Worm (Caenorhabditis elegans) whole organism, L4 larva: ENCODE results near the gene srx-13.
A peak's percentile ranks its signal among the peaks of the same experiment; 100 is the strongest.

ENCODE experiments used
- D1046.2 ChIP-seq: fragments of 200-800 bp; sonication (Bioruptor generic); IDR thresholded peaks from 2 replicates; pipeline ENCODE4 v1.3.6; 2022; ENCODE audit warnings: missing genetic modification characterization, missing compliant biosample characterization
- R02D3.7 ChIP-seq: fragments of 150-350 bp; sonication (generic microtip); optimal IDR thresholded peaks from 3 replicates; lab custom pipeline; 2014; ENCODE audit warnings: missing biosample characterization, missing genetic modification characterization
- T20F7.1 ChIP-seq: fragments of 200-800 bp; sonication (Bioruptor generic); optimal IDR thresholded peaks from 2 replicates; lab custom pipeline; 2018; ENCODE audit warnings: mild to moderate bottlenecking, missing genetic modification characterization, missing compliant biosample characterization
- Y48G9A.11 ChIP-seq: fragments of 200-800 bp; sonication (Bioruptor generic); IDR thresholded peaks from 2 replicates; pipeline ENCODE4 v1.3.6; 2022; ENCODE audit warnings: missing genetic modification reagents, missing genetic modification characterization, missing compliant biosample characterization
- Y5F2A.4 ChIP-seq: fragments of 200-800 bp; sonication (Bioruptor generic); optimal IDR thresholded peaks from 2 replicates; lab custom pipeline; 2018; ENCODE audit warnings: mild to moderate bottlenecking, missing genetic modification characterization, missing compliant biosample characterization
- ZK337.2 ChIP-seq: fragments of 200-800 bp; sonication (Bioruptor generic); IDR thresholded peaks from 2 replicates; pipeline ENCODE4 v1.3.6; 2022; ENCODE audit warnings: missing genetic modification reagents, missing genetic modification characterization, missing compliant biosample characterization
- ZK546.5 ChIP-seq, 2 experiments: sonication (generic microtip); optimal IDR thresholded peaks; 2 replicates each; lab custom pipeline; 2017; ENCODE audit warnings: missing biosample characterization in 2 of 2, missing genetic modification characterization in 2 of 2
- aly-2 ChIP-seq: sonication (generic microtip); optimal IDR thresholded peaks from 2 replicates; lab custom pipeline; 2018; ENCODE audit warnings: missing biosample characterization, missing genetic modification characterization
- arid-1 ChIP-seq: fragments of 200-800 bp; sonication (Bioruptor generic); conservative IDR thresholded peaks from 2 replicates; pipeline ENCODE4 v1.3.6; 2022; ENCODE audit warnings: missing genetic modification reagents, missing genetic modification characterization, missing compliant biosample characterization
- attf-4 ChIP-seq: sonication (generic microtip); optimal IDR thresholded peaks from 3 replicates; lab custom pipeline; 2017; ENCODE audit warnings: missing biosample characterization, missing genetic modification characterization
- ceh-28 ChIP-seq: fragments of 150-350 bp; optimal IDR thresholded peaks from 2 replicates; lab custom pipeline; 2014; ENCODE audit warnings: missing biosample characterization, missing genetic modification reagents, missing genetic modification characterization
- ceh-32 ChIP-seq: sonication (generic microtip); optimal IDR thresholded peaks from 2 replicates; lab custom pipeline; 2016; ENCODE audit warnings: mild to moderate bottlenecking, missing genetic modification characterization, missing compliant biosample characterization; ENCODE audit not compliant: poor library complexity
- ceh-44 ChIP-seq: fragments of 200-800 bp; sonication (Bioruptor generic); IDR thresholded peaks from 2 replicates; pipeline ENCODE4 v1.3.6; 2022; ENCODE audit warnings: missing genetic modification reagents, missing genetic modification characterization, missing compliant biosample characterization
- ceh-82 ChIP-seq: sonication (generic microtip); optimal IDR thresholded peaks from 2 replicates; lab custom pipeline; 2017; ENCODE audit warnings: missing biosample characterization, missing genetic modification characterization
- daf-12 ChIP-seq: fragments of 150-350 bp; optimal IDR thresholded peaks from 2 replicates; lab custom pipeline; 2014; ENCODE audit warnings: missing biosample characterization, missing genetic modification reagents, missing genetic modification characterization
- daf-16 ChIP-seq, 3 experiments: sonication (generic microtip); optimal IDR thresholded peaks; 2 replicates each; lab custom pipeline; 2016 to 2017; ENCODE audit warnings: missing genetic modification characterization in 3 of 3, missing genetic modification reagents in 3 of 3, mild to moderate bottlenecking in 2 of 3, missing compliant biosample characterization in 2 of 3, missing biosample characterization in 1 of 3, moderate library complexity in 1 of 3
- daf-8 ChIP-seq: fragments of 200-800 bp; sonication (Bioruptor generic); IDR thresholded peaks from 2 replicates; pipeline ENCODE4 v1.3.6; 2022; ENCODE audit warnings: missing genetic modification characterization, missing compliant biosample characterization
- dmd-6 ChIP-seq: fragments of 200-800 bp; sonication (Bioruptor generic); IDR thresholded peaks from 2 replicates; pipeline ENCODE4 v1.3.6; 2022; ENCODE audit warnings: missing genetic modification reagents, missing genetic modification characterization, missing compliant biosample characterization
- duxl-1 ChIP-seq: sonication (generic microtip); optimal IDR thresholded peaks from 2 replicates; lab custom pipeline; 2016; ENCODE audit warnings: mild to moderate bottlenecking, missing genetic modification characterization, moderate library complexity, missing compliant biosample characterization; ENCODE audit not compliant: poor library complexity
- egl-27 ChIP-seq: sonication (generic microtip); optimal IDR thresholded peaks from 3 replicates; lab custom pipeline; 2017; ENCODE audit warnings: missing biosample characterization, missing genetic modification reagents, missing genetic modification characterization
- fos-1 ChIP-seq: fragments of 150-350 bp; optimal IDR thresholded peaks from 2 replicates; lab custom pipeline; 2014; ENCODE audit warnings: missing biosample characterization, missing genetic modification characterization
- hif-1 ChIP-seq, 2 experiments: sonication (generic microtip); optimal IDR thresholded peaks; 2 replicates each; lab custom pipeline; 2016 to 2017; ENCODE audit warnings: missing compliant biosample characterization in 2 of 2, missing genetic modification characterization in 2 of 2, missing genetic modification reagents in 2 of 2, missing genotype in 2 of 2, mild to moderate bottlenecking in 1 of 2
- hmg-1.1 ChIP-seq: fragments of 200-800 bp; sonication (Bioruptor generic); IDR thresholded peaks from 2 replicates; pipeline ENCODE4 v1.3.6; 2022; ENCODE audit warnings: missing genetic modification reagents, missing genetic modification characterization, missing compliant biosample characterization
- jun-1 ChIP-seq: fragments of 150-350 bp; optimal IDR thresholded peaks from 2 replicates; lab custom pipeline; 2014; ENCODE audit warnings: missing biosample characterization, missing genetic modification reagents, missing genetic modification characterization
- lin-15B ChIP-seq: fragments of 150-350 bp; sonication (generic microtip); optimal IDR thresholded peaks from 3 replicates; lab custom pipeline; 2014; ENCODE audit warnings: missing biosample characterization, missing genetic modification characterization
- lin-29 ChIP-seq: fragments of 200-800 bp; sonication (Bioruptor generic); IDR thresholded peaks from 2 replicates; pipeline ENCODE4 v1.3.6; 2022; ENCODE audit warnings: missing genetic modification reagents, missing genetic modification characterization, missing compliant biosample characterization
- lin-38 ChIP-seq: fragments of 200-800 bp; sonication (Bioruptor generic); IDR thresholded peaks from 2 replicates; pipeline ENCODE4 v1.3.6; 2022; ENCODE audit warnings: missing genetic modification reagents, missing genetic modification characterization, missing compliant biosample characterization
- lin-39 ChIP-seq: fragments of 150-350 bp; optimal IDR thresholded peaks from 2 replicates; lab custom pipeline; 2014; ENCODE audit warnings: missing biosample characterization, missing genetic modification reagents, missing genetic modification characterization
- lir-3 ChIP-seq: sonication (generic microtip); optimal IDR thresholded peaks from 2 replicates; lab custom pipeline; 2016; ENCODE audit warnings: mild to moderate bottlenecking, missing genetic modification characterization, missing compliant biosample characterization
- lsy-2 ChIP-seq, 2 experiments: fragments of 150-350 bp in 1 of 2; sonication (generic microtip) in 1 of 2; optimal IDR thresholded peaks; 2 replicates each; lab custom pipeline; 2014 to 2017; ENCODE audit warnings: missing biosample characterization in 2 of 2, missing genetic modification characterization in 2 of 2
- madf-5 ChIP-seq, 2 experiments: fragments of 200-800 bp; sonication (Bioruptor generic); IDR thresholded peaks; 2 replicates each; pipeline ENCODE4 v1.3.6; 2022; ENCODE audit warnings: missing compliant biosample characterization in 2 of 2, missing genetic modification characterization in 2 of 2
- mdl-1 ChIP-seq, 2 experiments: fragments of 150-350 bp in 1 of 2; sonication (generic microtip) in 1 of 2; optimal IDR thresholded peaks; 2 replicates each; lab custom pipeline; 2014 to 2017; ENCODE audit warnings: missing biosample characterization in 2 of 2, missing genetic modification characterization in 2 of 2
- mep-1 ChIP-seq: fragments of 150-350 bp; sonication (generic microtip); optimal IDR thresholded peaks from 3 replicates; lab custom pipeline; 2014; ENCODE audit warnings: missing biosample characterization, missing genetic modification characterization
- mes-2 ChIP-seq: sonication (generic microtip); optimal IDR thresholded peaks from 2 replicates; lab custom pipeline; 2016; ENCODE audit warnings: missing genotype, mild to moderate bottlenecking, missing genetic modification characterization, missing compliant biosample characterization; ENCODE audit not compliant: poor library complexity, severe bottlenecking
- mxl-2 ChIP-seq: fragments of 200-800 bp; sonication (Bioruptor generic); conservative IDR thresholded peaks from 2 replicates; pipeline ENCODE4 v1.3.6; 2022; ENCODE audit warnings: missing genetic modification reagents, missing genetic modification characterization, missing compliant biosample characterization
- nhr-10 ChIP-seq: fragments of 150-350 bp; optimal IDR thresholded peaks from 2 replicates; lab custom pipeline; 2014; ENCODE audit warnings: missing biosample characterization, missing genetic modification characterization
- nhr-111 ChIP-seq: fragments of 200-800 bp; sonication (Bioruptor generic); optimal IDR thresholded peaks from 2 replicates; lab custom pipeline; 2018; ENCODE audit warnings: mild to moderate bottlenecking, missing genetic modification characterization, missing compliant biosample characterization
- nhr-41 ChIP-seq: fragments of 200-800 bp; sonication (Bioruptor generic); IDR thresholded peaks from 2 replicates; pipeline ENCODE4 v1.3.6; 2022; ENCODE audit warnings: missing genetic modification reagents, missing genetic modification characterization, missing compliant biosample characterization
- nhr-42 ChIP-seq: fragments of 200-800 bp; sonication (Bioruptor generic); IDR thresholded peaks from 2 replicates; pipeline ENCODE4 v1.3.6; 2022; ENCODE audit warnings: missing genetic modification characterization, missing compliant biosample characterization
- nhr-48 ChIP-seq: sonication (generic microtip); optimal IDR thresholded peaks from 2 replicates; lab custom pipeline; 2016; ENCODE audit warnings: mild to moderate bottlenecking, missing genetic modification characterization, missing compliant biosample characterization
- nhr-6 ChIP-seq: fragments of 150-350 bp; optimal IDR thresholded peaks from 2 replicates; lab custom pipeline; 2014; ENCODE audit warnings: missing biosample characterization, missing genetic modification characterization
- nhr-76 ChIP-seq: fragments of 150-350 bp; optimal IDR thresholded peaks from 2 replicates; lab custom pipeline; 2014; ENCODE audit warnings: missing biosample characterization, missing genetic modification characterization
- nhr-77 ChIP-seq: fragments of 150-350 bp; optimal IDR thresholded peaks from 2 replicates; lab custom pipeline; 2014; ENCODE audit warnings: missing biosample characterization, missing genetic modification characterization
- pha-4 ChIP-seq, 2 experiments: fragments of 150-350 bp in 1 of 2; fragments of 200-800 bp in 1 of 2; sonication (Bioruptor generic) in 1 of 2; IDR thresholded peaks in 1 of 2; optimal IDR thresholded peaks in 1 of 2; 2 replicates each; pipeline versions ENCODE4 v1.3.6 to Lab custom; 2014 to 2022; ENCODE audit warnings: missing genetic modification characterization in 2 of 2, missing genetic modification reagents in 2 of 2, missing biosample characterization in 1 of 2, missing compliant biosample characterization in 1 of 2
- rbr-2 ChIP-seq: sonication (generic microtip); optimal IDR thresholded peaks from 2 replicates; lab custom pipeline; 2016; ENCODE audit warnings: missing genotype, missing genetic modification characterization, missing compliant biosample characterization
- spr-3 ChIP-seq: fragments of 200-800 bp; sonication (Bioruptor generic); optimal IDR thresholded peaks from 2 replicates; lab custom pipeline; 2018; ENCODE audit warnings: mild to moderate bottlenecking, missing genetic modification characterization, missing compliant biosample characterization
- tra-1 ChIP-seq: fragments of 200-800 bp; sonication (Bioruptor generic); IDR thresholded peaks from 2 replicates; pipeline ENCODE4 v1.3.6; 2022; ENCODE audit warnings: missing genetic modification reagents, missing genetic modification characterization, missing compliant biosample characterization
- zag-1 ChIP-seq: fragments of 150-350 bp; optimal IDR thresholded peaks from 2 replicates; lab custom pipeline; 2014; ENCODE audit warnings: missing biosample characterization, missing genetic modification characterization
- zfp-2 ChIP-seq: sonication (generic microtip); optimal IDR thresholded peaks from 2 replicates; lab custom pipeline; 2016; ENCODE audit warnings: mild to moderate bottlenecking, missing genetic modification characterization, missing compliant biosample characterization
- zip-11 ChIP-seq: fragments of 200-800 bp; sonication (Bioruptor generic); IDR thresholded peaks from 2 replicates; pipeline ENCODE4 v1.3.6; 2022; ENCODE audit warnings: missing genetic modification characterization, missing compliant biosample characterization

The srx-13 gene

ce11 chrIV:1148425-1149151, 30.1 kb upstream of the srx-13 start (continued):
- TF ChIP-seq mep-1 (tag; lab: Kevin White, UChicago) (no peak), mxl-2 (no peak), nhr-10 (tag; lab: Kevin White, UChicago) (no peak), egl-27 (tag; lab: Kevin White, UChicago) (no peak), arid-1 (GFP tag; lab: Robert Waterston, UW) (no peak), daf-12 (tag; lab: Kevin White, UChicago) (no peak), nhr-76 (tag; lab: Kevin White, UChicago) (no peak), duxl-1 (tag; lab: Kevin White, UChicago) (no peak), lin-15B (tag; lab: Kevin White, UChicago) (no peak), nhr-111 (GFP tag; lab: Kevin White, UChicago) (no peak), lin-29 (GFP tag; lab: Robert Waterston, UW) (no peak), zag-1 (tag; lab: Kevin White, UChicago) (no peak), lir-3 (tag; lab: Kevin White, UChicago) (no peak), dmd-6 (GFP tag; lab: Robert Waterston, UW) (peak; percentile 78), lin-39 (tag; lab: Kevin White, UChicago) (no peak), madf-5 (GFP tag; IDR thresholded peaks at IDR 0.05; lab: Robert Waterston, UW) (no peak), jun-1 (no peak), lsy-2 (tag; optimal IDR thresholded peaks at IDR 0.05; lab: Kevin White, UChicago) (no peak), nhr-48 (tag; lab: Kevin White, UChicago) (no peak), hif-1 (tag; optimal IDR thresholded peaks at IDR 0.05; lab: Kevin White, UChicago) (no peak), rbr-2 (tag; lab: Kevin White, UChicago) (no peak), aly-2 (tag; lab: Kevin White, UChicago) (no peak), nhr-41 (no peak), ceh-32 (tag; lab: Kevin White, UChicago) (no peak), pha-4 (GFP tag; IDR thresholded peaks at IDR 0.05; lab: Robert Waterston, UW) (no peak), pha-4 (tag; optimal IDR thresholded peaks at IDR 0.05; lab: Kevin White, UChicago) (no peak), attf-4 (tag; lab: Kevin White, UChicago) (no peak), ceh-28 (no peak), ceh-44 (GFP tag; lab: Robert Waterston, UW) (no peak), spr-3 (GFP tag; lab: Kevin White, UChicago) (no peak), nhr-42 (GFP tag; lab: Robert Waterston, UW) (no peak), mdl-1 (tag; optimal IDR thresholded peaks at IDR 0.05; lab: Kevin White, UChicago) (no peak), zfp-2 (no peak), ZK546.5 (tag; optimal IDR thresholded peaks at IDR 0.05; lab: Kevin White, UChicago) (no peak), R02D3.7 (tag; lab: Kevin White, UChicago) (no peak), Y5F2A.4 (no peak), hmg-1.1 (GFP tag; lab: Robert Waterston, UW) (no peak), Y48G9A.11 (GFP tag; lab: Robert Waterston, UW) (no peak), tra-1 (GFP tag; lab: Robert Waterston, UW) (no peak), ceh-82 (tag; lab: Kevin White, UChicago) (no peak), fos-1 (tag; lab: Kevin White, UChicago) (no peak), mes-2 (tag; lab: Kevin White, UChicago) (no peak), ZK337.2 (GFP tag; lab: Robert Waterston, UW) (no peak), nhr-77 (peak; percentile 4), zip-11 (GFP tag; lab: Robert Waterston, UW) (no peak), lin-38 (GFP tag; lab: Robert Waterston, UW) (0 out of 2 replicates have a peak, but pooled peaks have one; percentile 34), D1046.2 (GFP tag; lab: Robert Waterston, UW) (no peak), T20F7.1 (GFP tag; lab: Kevin White, UChicago) (no peak), daf-16 (GFP tag; optimal IDR thresholded peaks at IDR 0.05; lab: Kevin White, UChicago) (no peak), daf-16 (tag; optimal IDR thresholded peaks at IDR 0.05; lab: Kevin White, UChicago) (peak; percentile 31), nhr-6 (tag; lab: Kevin White, UChicago) (no peak), daf-8 (GFP tag; lab: Robert Waterston, UW) (no peak)
